Fruit fly (Drosophila melanogaster): ENCODE measurements around the gene CG14314.

CG14314 gene

dm6 chr3R:18185385-18185784 is 30.6 kb upstream of the CG14314 start, which contains the start of the genes Arp5 and CG7208 (continued):
- TF ChIP-seq Hr78 (GFP tag; optimal IDR thresholded peaks at IDR 0.05) = no peak
- TF ChIP-seq CG11723 (GFP tag; optimal IDR thresholded peaks at IDR 0.05) = no peak
- peak; percentile 72 for TF ChIP-seq Bteb2 (GFP tag; optimal IDR thresholded peaks at IDR 0.05)
- peak; percentile 73 for TF ChIP-seq CG3281 (GFP tag; optimal IDR thresholded peaks at IDR 0.05)
- TF ChIP-seq Dbx (GFP tag; IDR thresholded peaks at IDR 0.05) = peak; percentile 82
- no peak for TF ChIP-seq yki (optimal IDR thresholded peaks at IDR 0.05)
- TF ChIP-seq CG17612 (GFP tag; IDR thresholded peaks at IDR 0.05) = no peak
- no peak for TF ChIP-seq repo (GFP tag; optimal IDR thresholded peaks at IDR 0.05)
- peak; percentile 67 for TF ChIP-seq Xrp1 (GFP tag; IDR thresholded peaks at IDR 0.05)
- TF ChIP-seq NC2α (GFP tag; optimal IDR thresholded peaks at IDR 0.05) = peak; percentile 6
- no peak for TF ChIP-seq fd64A (GFP tag; optimal IDR thresholded peaks at IDR 0.05)
- peak; percentile 78 for TF ChIP-seq Max (GFP tag; optimal IDR thresholded peaks at IDR 0.05)
- TF ChIP-seq CG18011 (GFP tag; optimal IDR thresholded peaks at IDR 0.05) = peak; percentile 54
- TF ChIP-seq CrebB (tag; optimal IDR thresholded peaks at IDR 0.05) = peak; percentile 9
- peak; percentile 7 for TF ChIP-seq CG12219 (GFP tag; optimal IDR thresholded peaks at IDR 0.05)
- no peak for TF ChIP-seq gcm (GFP tag; optimal IDR thresholded peaks at IDR 0.05)
- TF ChIP-seq CG9437 (GFP tag; optimal IDR thresholded peaks at IDR 0.05) = peak; percentile 67
- peak; percentile 59 for TF ChIP-seq CG13287 (GFP tag; IDR thresholded peaks at IDR 0.05; ENCODE audit: partially characterized antibody)
- TF ChIP-seq p53 (GFP tag; optimal IDR thresholded peaks at IDR 0.05) = no peak
- TF ChIP-seq CG8388 (GFP tag; optimal IDR thresholded peaks at IDR 0.05) = peak; percentile 52
- TF ChIP-seq kni (GFP tag; optimal IDR thresholded peaks at IDR 0.05) = no peak
- no peak for TF ChIP-seq jigr1 (GFP tag; IDR thresholded peaks at IDR 0.05)
- no peak for TF ChIP-seq CG4282 (GFP tag; optimal IDR thresholded peaks at IDR 0.05)
- TF ChIP-seq Ada2b (GFP tag; IDR thresholded peaks at IDR 0.05) = peak; percentile 36; the same call in 1 of the 2 replicates
- TF ChIP-seq CG13296 (GFP tag; optimal IDR thresholded peaks at IDR 0.05) = peak; percentile 73
- TF ChIP-seq CoRest (tag; optimal IDR thresholded peaks at IDR 0.05) = peak; percentile 86
- no peak for TF ChIP-seq Rx (GFP tag; IDR thresholded peaks at IDR 0.05)
- TF ChIP-seq CG32532 (GFP tag; IDR thresholded peaks at IDR 0.05) = peak; percentile 63
- no peak for TF ChIP-seq Dref (GFP tag; IDR thresholded peaks at IDR 0.05)
- no peak for TF ChIP-seq sens-2 (GFP tag; IDR thresholded peaks at IDR 0.05)
- peak; percentile 39 for TF ChIP-seq CG6683 (GFP tag; optimal IDR thresholded peaks at IDR 0.05)
- peak; percentile 62 for TF ChIP-seq CG6272 (GFP tag; IDR thresholded peaks at IDR 0.05)
- no peak for TF ChIP-seq mld (GFP tag; IDR thresholded peaks at IDR 0.05; ENCODE audit: partially characterized antibody)
- TF ChIP-seq lab (GFP tag; optimal IDR thresholded peaks at IDR 0.05) = no peak
- no peak for TF ChIP-seq CG3726 (GFP tag; IDR thresholded peaks at IDR 0.05)
- peak; percentile 64; the same call in 1 of the 2 replicates for TF ChIP-seq stc (GFP tag; IDR thresholded peaks at IDR 0.05)
- TF ChIP-seq Dp (GFP tag; optimal IDR thresholded peaks at IDR 0.05) = peak; percentile 37
- peak; percentile 44 for TF ChIP-seq Aef1 (GFP tag; IDR thresholded peaks at IDR 0.05)
- TF ChIP-seq CG4730 (GFP tag; IDR thresholded peaks at IDR 0.05) = no peak
- no peak for TF ChIP-seq chinmo (GFP tag; IDR thresholded peaks at IDR 0.05; ENCODE audit: partially characterized antibody)
- no peak for TF ChIP-seq Hmx (GFP tag; optimal IDR thresholded peaks at IDR 0.05)
- peak; percentile 71 for TF ChIP-seq CG18262 (tag; optimal IDR thresholded peaks at IDR 0.05)
- no peak for TF ChIP-seq ttk (GFP tag; IDR thresholded peaks at IDR 0.05)
- peak; percentile 41 for TF ChIP-seq ssp (GFP tag; IDR thresholded peaks at IDR 0.05)
- no peak for TF ChIP-seq jing (GFP tag; optimal IDR thresholded peaks at IDR 0.05)
- TF ChIP-seq pb (GFP tag; optimal IDR thresholded peaks at IDR 0.05) = no peak
- TF ChIP-seq Oli (tag; optimal IDR thresholded peaks at IDR 0.05) = no peak
- TF ChIP-seq trem (tag; optimal IDR thresholded peaks at IDR 0.05) = peak; percentile 58
- TF ChIP-seq CG1603 (tag; optimal IDR thresholded peaks at IDR 0.05) = no peak
- TF ChIP-seq CG17568 (GFP tag; optimal IDR thresholded peaks at IDR 0.05) = no peak
- no peak for TF ChIP-seq CG17186 (GFP tag; optimal IDR thresholded peaks at IDR 0.05)
- TF ChIP-seq Elba2 (GFP tag; optimal IDR thresholded peaks at IDR 0.05) = peak; percentile 29

Data from whole organism, embryonic.